Worm (Caenorhabditis elegans) whole organism, late embryonic: ENCODE measurements around the gene dgk-3.

Source experiments
- T23F11.4 ChIP-seq: fragments of 200-800 bp; sonication (Bioruptor generic); optimal IDR thresholded peaks from 2 replicates; lab custom pipeline; 2018; ENCODE audit warnings: mild to moderate bottlenecking, missing genetic modification characterization, missing compliant biosample characterization
- Y22D7AL.16 ChIP-seq: sonication (generic microtip); optimal IDR thresholded peaks from 2 replicates; lab custom pipeline; 2016; ENCODE audit warnings: missing genetic modification characterization, missing compliant biosample characterization
- ahr-1 ChIP-seq: sonication (generic microtip); optimal IDR thresholded peaks from 2 replicates; lab custom pipeline; 2016; ENCODE audit warnings: missing genetic modification characterization, missing compliant biosample characterization
- ama-1 ChIP-seq: fragments of 150-350 bp; optimal IDR thresholded peaks from 2 replicates; lab custom pipeline; 2014
- ceh-48 ChIP-seq: sonication (generic microtip); optimal IDR thresholded peaks from 2 replicates; lab custom pipeline; 2016; ENCODE audit warnings: missing genetic modification characterization, inconsistent platforms, missing compliant biosample characterization
- dmd-4 ChIP-seq: sonication (generic microtip); optimal IDR thresholded peaks from 2 replicates; lab custom pipeline; 2016; ENCODE audit warnings: borderline replicate concordance, missing genetic modification characterization, missing compliant biosample characterization
- fkh-10 ChIP-seq: fragments of 150-350 bp; optimal IDR thresholded peaks from 2 replicates; lab custom pipeline; 2014; ENCODE audit warnings: missing biosample characterization, missing genetic modification reagents, missing genetic modification characterization
- hlh-15 ChIP-seq: sonication (generic microtip); optimal IDR thresholded peaks from 2 replicates; lab custom pipeline; 2016; ENCODE audit warnings: missing genetic modification characterization, missing compliant biosample characterization
- nfya-1 ChIP-seq: sonication (generic microtip); optimal IDR thresholded peaks from 2 replicates; lab custom pipeline; 2017; ENCODE audit warnings: missing genetic modification characterization, mild to moderate bottlenecking, missing compliant biosample characterization, antibody characterized with exemption, moderate library complexity
- nhr-11 ChIP-seq: fragments of 150-350 bp; optimal IDR thresholded peaks from 2 replicates; lab custom pipeline; 2014; ENCODE audit warnings: missing biosample characterization, missing genetic modification characterization
- pha-4 ChIP-seq: fragments of 150-350 bp; optimal IDR thresholded peaks from 2 replicates; lab custom pipeline; 2018; ENCODE audit warnings: missing biosample characterization, missing genetic modification reagents, missing genetic modification characterization
- sox-2 ChIP-seq: fragments of 200-800 bp; sonication (Bioruptor generic); IDR thresholded peaks from 2 replicates; pipeline ENCODE4 v1.3.6; 2022; ENCODE audit warnings: missing genetic modification reagents, missing genetic modification characterization, missing compliant biosample characterization
- tbx-2 ChIP-seq: sonication (generic microtip); optimal IDR thresholded peaks from 2 replicates; lab custom pipeline; 2016; ENCODE audit warnings: missing genetic modification characterization, missing compliant biosample characterization
- ttx-3 ChIP-seq: sonication (generic microtip); optimal IDR thresholded peaks from 2 replicates; lab custom pipeline; 2016; ENCODE audit warnings: missing genetic modification reagents, missing genetic modification characterization, missing compliant biosample characterization

DNA sequence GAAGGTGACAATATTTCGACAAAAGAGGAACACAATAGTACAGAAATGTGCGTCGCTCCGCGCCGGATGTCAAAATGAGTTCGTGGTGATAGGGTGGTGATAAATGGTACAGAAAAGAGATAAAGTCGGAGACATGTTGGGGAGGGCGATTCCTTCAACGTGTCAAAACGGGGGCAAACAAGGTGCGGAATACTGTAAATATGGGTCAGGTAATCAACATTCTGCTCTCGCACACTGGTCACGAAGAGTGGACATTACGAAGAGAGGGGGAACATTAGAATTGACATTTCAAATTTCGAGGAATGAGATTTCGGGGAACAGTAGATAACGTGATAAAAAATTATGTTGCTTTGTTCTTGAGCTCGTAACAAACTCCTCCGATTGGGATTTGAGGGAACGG is 36.7 kb downstream of the dgk-3 start, which contains the start of gene ZC84.6:
- TF ChIP-seq ama-1 (lab: Kevin White, UChicago): no peak
- no peak for TF ChIP-seq pha-4 (tag; lab: Kevin White, UChicago)
- TF ChIP-seq Y22D7AL.16 (tag; lab: Kevin White, UChicago): no peak
- TF ChIP-seq nfya-1 (tag; lab: Kevin White, UChicago): no peak
- TF ChIP-seq hlh-15 (tag; lab: Kevin White, UChicago): no peak
- no peak for TF ChIP-seq ceh-48 (tag; lab: Kevin White, UChicago)
- TF ChIP-seq ttx-3 (tag; lab: Kevin White, UChicago): no peak
- TF ChIP-seq fkh-10: no peak
- TF ChIP-seq nhr-11 (tag; lab: Kevin White, UChicago): no peak
- no peak for TF ChIP-seq dmd-4
- no peak for TF ChIP-seq T23F11.4 (GFP tag; lab: Kevin White, UChicago)
- no peak for TF ChIP-seq ahr-1
- no peak for TF ChIP-seq sox-2 (GFP tag; lab: Robert Waterston, UW)
- no peak for TF ChIP-seq tbx-2
